Fruit fly (Drosophila melanogaster) whole organism, wandering third instar larva: Measurements from ENCODE around the gene unc-4.

Source experiments
- CG32264 ChIP-seq: fragments of 200-800 bp; sonication (Bioruptor generic); optimal IDR thresholded peaks from 2 replicates; lab custom pipeline; 2016; ENCODE audit warnings: missing biosample characterization, missing genetic modification characterization
- CG9705 ChIP-seq: fragments of 200-800 bp; sonication (Bioruptor generic); optimal IDR thresholded peaks from 2 replicates; lab custom pipeline; 2018; ENCODE audit warnings: missing biosample characterization, mild to moderate bottlenecking, missing genetic modification characterization
- Dfd ChIP-seq: fragments of >200 bp; optimal IDR thresholded peaks from 2 replicates; lab custom pipeline; 2017; ENCODE audit warnings: missing biosample characterization, missing genetic modification characterization
- Dif ChIP-seq: fragments of 200-275, 200-300 bp; sonication (Bioruptor generic); optimal IDR thresholded peaks from 2 replicates; lab custom pipeline; 2018; ENCODE audit warnings: missing biosample characterization, missing genetic modification characterization; ENCODE audit not compliant: partially characterized antibody
- GATAd ChIP-seq: sonication (Bioruptor generic); optimal IDR thresholded peaks from 2 replicates; lab custom pipeline; 2016; ENCODE audit warnings: missing biosample characterization, missing genetic modification characterization
- HLH106 ChIP-seq: fragments of 200-800 bp; optimal IDR thresholded peaks from 3 replicates; lab custom pipeline; 2019; ENCODE audit warnings: missing biosample characterization, mild to moderate bottlenecking, missing genetic modification characterization, moderate library complexity
- Hnf4 ChIP-seq: fragments of 200-800 bp; sonication (Bioruptor generic); optimal IDR thresholded peaks from 2 replicates; lab custom pipeline; 2016; ENCODE audit warnings: missing biosample characterization, mild to moderate bottlenecking, missing genetic modification characterization
- Hr78 ChIP-seq: fragments of >200 bp; optimal IDR thresholded peaks from 2 replicates; lab custom pipeline; 2017; ENCODE audit warnings: missing biosample characterization, missing genetic modification characterization
- Hr83 ChIP-seq: fragments of 200-300 bp; sonication (Bioruptor generic); optimal IDR thresholded peaks from 2 replicates; lab custom pipeline; 2016; ENCODE audit warnings: missing biosample characterization, mild to moderate bottlenecking, missing genetic modification characterization, moderate library complexity; ENCODE audit not compliant: poor library complexity, severe bottlenecking
- Jra ChIP-seq: sonication (Bioruptor generic); optimal IDR thresholded peaks from 2 replicates; lab custom pipeline; 2016; ENCODE audit warnings: missing biosample characterization, missing genetic modification characterization
- Mio ChIP-seq: sonication (Bioruptor generic); optimal IDR thresholded peaks from 2 replicates; lab custom pipeline; 2016; ENCODE audit warnings: missing biosample characterization, missing genetic modification characterization
- Myc ChIP-seq: fragments of >200 bp; optimal IDR thresholded peaks from 2 replicates; lab custom pipeline; 2017
- N ChIP-seq: fragments of >200 bp; optimal IDR thresholded peaks from 2 replicates; lab custom pipeline; 2018; ENCODE audit warnings: missing biosample characterization, missing external identifiers, missing genetic modification characterization
- OdsH ChIP-seq: fragments of 200-800 bp; sonication (Bioruptor generic); optimal IDR thresholded peaks from 2 replicates; lab custom pipeline; 2016; ENCODE audit warnings: missing biosample characterization, mild to moderate bottlenecking, missing genetic modification characterization
- Rel ChIP-seq, 2 experiments: fragments of 200-800 bp; sonication (Bioruptor generic) in 1 of 2; optimal IDR thresholded peaks; 2 replicates in 1 of 2; 3 replicates in 1 of 2; lab custom pipeline; 2016 to 2019; ENCODE audit warnings: mild to moderate bottlenecking in 2 of 2, missing biosample characterization in 2 of 2, missing genetic modification characterization in 2 of 2, moderate library complexity in 1 of 2
- Sp1 ChIP-seq: fragments of 200-800 bp; sonication (Bioruptor generic); optimal IDR thresholded peaks from 3 replicates; lab custom pipeline; 2019; ENCODE audit warnings: missing biosample characterization, mild to moderate bottlenecking, missing genetic modification characterization, moderate library complexity
- Vsx2 ChIP-seq: fragments of 200-300, 225-300 bp; sonication (Bioruptor generic); optimal IDR thresholded peaks from 2 replicates; lab custom pipeline; 2018; ENCODE audit warnings: missing biosample characterization, missing genetic modification characterization; ENCODE audit not compliant: partially characterized antibody
- br ChIP-seq: fragments of 200-800 bp; sonication (Bioruptor generic); optimal IDR thresholded peaks from 2 replicates; lab custom pipeline; 2016; ENCODE audit warnings: missing biosample characterization, missing genetic modification characterization
- brk ChIP-seq: fragments of 200-800 bp; sonication (Bioruptor generic); optimal IDR thresholded peaks from 2 replicates; lab custom pipeline; 2016; ENCODE audit warnings: missing biosample characterization, mild to moderate bottlenecking, missing genetic modification characterization
- dmrt93B ChIP-seq: fragments of 200-800 bp; sonication (Bioruptor generic); optimal IDR thresholded peaks from 2 replicates; lab custom pipeline; 2018; ENCODE audit warnings: missing biosample characterization, mild to moderate bottlenecking, missing genetic modification characterization
- dsf ChIP-seq: sonication (Bioruptor generic); optimal IDR thresholded peaks from 2 replicates; lab custom pipeline; 2016; ENCODE audit warnings: missing biosample characterization, missing genetic modification characterization, borderline replicate concordance
- ey ChIP-seq: fragments of 200-800 bp; sonication (Bioruptor generic); optimal IDR thresholded peaks from 2 replicates; lab custom pipeline; 2016; ENCODE audit warnings: missing biosample characterization, missing genetic modification characterization
- foxo ChIP-seq, 2 experiments: fragments of 200-800 bp; sonication (Bioruptor generic); optimal IDR thresholded peaks; 2 replicates in 1 of 2; 3 replicates in 1 of 2; lab custom pipeline; 2016 to 2017; ENCODE audit warnings: missing biosample characterization in 2 of 2, missing genetic modification characterization in 2 of 2
- fru ChIP-seq: fragments of 200-800 bp; sonication (Bioruptor generic); optimal IDR thresholded peaks from 3 replicates; lab custom pipeline; 2016; ENCODE audit warnings: missing biosample characterization, mild to moderate bottlenecking, missing genetic modification characterization
- h ChIP-seq: fragments of 200-800 bp; sonication (Bioruptor generic); optimal IDR thresholded peaks from 3 replicates; lab custom pipeline; 2016; ENCODE audit warnings: missing biosample characterization, mild to moderate bottlenecking, missing genetic modification characterization
- jim ChIP-seq: fragments of 175-275, 200-325 bp; sonication (Bioruptor generic); optimal IDR thresholded peaks from 2 replicates; lab custom pipeline; 2016; ENCODE audit warnings: missing biosample characterization, mild to moderate bottlenecking, missing genetic modification characterization
- lola ChIP-seq: fragments of >200 bp; optimal IDR thresholded peaks from 2 replicates; lab custom pipeline; 2017; ENCODE audit warnings: missing biosample characterization, missing genetic modification characterization
- pan ChIP-seq: fragments of >200 bp; optimal IDR thresholded peaks from 2 replicates; lab custom pipeline; 2017
- psq ChIP-seq: fragments of 200-800 bp; sonication (Bioruptor generic); optimal IDR thresholded peaks from 3 replicates; lab custom pipeline; 2017; ENCODE audit warnings: missing biosample characterization, mild to moderate bottlenecking, missing genetic modification characterization, moderate library complexity
- rgr ChIP-seq: fragments of 200-800 bp; sonication (Bioruptor generic); optimal IDR thresholded peaks from 3 replicates; lab custom pipeline; 2016; ENCODE audit warnings: missing biosample characterization, mild to moderate bottlenecking, missing genetic modification characterization
- sage ChIP-seq: fragments of 200-800 bp; sonication (Bioruptor generic); optimal IDR thresholded peaks from 2 replicates; lab custom pipeline; 2016; ENCODE audit warnings: missing biosample characterization, mild to moderate bottlenecking, missing genetic modification characterization
- sv ChIP-seq: fragments of 200-800 bp; sonication (Bioruptor generic); optimal IDR thresholded peaks from 3 replicates; lab custom pipeline; 2016; ENCODE audit warnings: missing biosample characterization, missing genetic modification characterization
- tai ChIP-seq: sonication (Bioruptor generic); optimal IDR thresholded peaks from 2 replicates; lab custom pipeline; 2016; ENCODE audit warnings: missing biosample characterization, missing genetic modification characterization
- usp ChIP-seq: fragments of >200 bp; optimal IDR thresholded peaks from 2 replicates; lab custom pipeline; 2017; ENCODE audit warnings: missing biosample characterization, missing genetic modification characterization
- woc ChIP-seq: sonication (Bioruptor generic); optimal IDR thresholded peaks from 2 replicates; lab custom pipeline; 2016; ENCODE audit warnings: missing biosample characterization, mild to moderate bottlenecking, missing genetic modification characterization

Gene unc-4

DNA sequence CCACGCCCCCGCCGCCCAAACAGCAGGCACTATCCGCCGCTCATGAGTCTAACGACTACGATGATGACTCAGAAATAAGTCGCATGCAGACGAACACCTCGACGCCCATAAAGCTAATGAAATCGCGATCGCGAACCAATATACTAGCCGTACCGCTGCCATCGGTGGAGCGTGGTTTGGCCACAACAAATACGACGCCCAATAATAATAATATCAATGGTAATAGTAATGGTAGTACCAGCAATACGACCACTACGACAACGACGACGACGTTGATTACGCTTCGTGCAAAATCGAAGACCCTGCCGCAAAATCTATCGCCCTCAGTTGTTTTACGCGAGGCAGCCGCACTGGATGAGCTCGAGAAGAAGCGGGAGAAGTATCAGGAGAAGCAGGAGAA is 28.4 kb upstream of the unc-4 start:
- TF ChIP-seq dmrt93B (no peak), Rel (GFP tag; optimal IDR thresholded peaks at IDR 0.05; lab: Kevin White, UChicago) (no peak), Rel (tag; optimal IDR thresholded peaks at IDR 0.05; lab: Kevin White, UChicago) (peak; percentile 12)

DNA sequence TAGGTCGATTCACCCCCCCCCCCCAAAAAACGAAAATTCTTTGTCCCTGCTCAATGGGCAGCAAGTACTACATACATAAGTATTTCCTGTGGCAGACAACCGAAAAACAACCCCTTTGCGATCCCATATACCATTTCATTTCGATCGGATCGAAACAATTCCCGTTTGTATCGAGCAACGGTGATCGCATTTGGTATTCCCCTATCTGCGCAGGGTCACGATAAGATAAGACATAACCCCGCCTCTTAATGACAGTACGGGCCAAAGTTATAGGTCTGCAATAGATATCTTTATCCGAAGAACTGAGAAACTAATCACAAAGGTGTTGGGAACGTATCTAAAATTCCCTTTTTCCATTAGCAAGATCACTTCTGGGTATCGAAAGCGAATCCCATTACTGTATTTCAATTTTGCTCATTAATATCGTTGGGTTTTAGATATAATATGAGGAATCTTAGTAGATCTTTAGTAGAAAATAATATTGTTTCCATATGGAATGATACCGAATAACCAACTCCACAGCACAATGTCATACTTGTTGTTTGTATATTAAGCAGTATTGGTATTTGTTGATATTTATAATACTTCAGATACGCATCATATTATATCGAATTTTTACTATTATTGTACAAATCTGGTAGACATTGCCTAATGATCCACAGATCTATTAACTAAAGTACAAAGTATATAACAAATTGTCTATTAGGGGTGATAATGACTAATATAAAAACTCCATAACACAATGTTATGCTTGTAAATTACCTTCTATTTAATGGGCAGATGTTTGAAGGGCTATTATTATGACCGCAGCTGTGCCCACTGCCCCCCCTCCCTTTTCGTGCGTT is 27.1 kb upstream of the unc-4 start:
- TF ChIP-seq foxo (GFP tag; optimal IDR thresholded peaks at IDR 0.05; lab: Kevin White, UChicago) (peak in 1 of 2 experiments; percentile 0), Rel (GFP tag; optimal IDR thresholded peaks at IDR 0.05; lab: Kevin White, UChicago) (no peak), Rel (tag; optimal IDR thresholded peaks at IDR 0.05; lab: Kevin White, UChicago) (peak; percentile 93), Hr83 (no peak)

DNA sequence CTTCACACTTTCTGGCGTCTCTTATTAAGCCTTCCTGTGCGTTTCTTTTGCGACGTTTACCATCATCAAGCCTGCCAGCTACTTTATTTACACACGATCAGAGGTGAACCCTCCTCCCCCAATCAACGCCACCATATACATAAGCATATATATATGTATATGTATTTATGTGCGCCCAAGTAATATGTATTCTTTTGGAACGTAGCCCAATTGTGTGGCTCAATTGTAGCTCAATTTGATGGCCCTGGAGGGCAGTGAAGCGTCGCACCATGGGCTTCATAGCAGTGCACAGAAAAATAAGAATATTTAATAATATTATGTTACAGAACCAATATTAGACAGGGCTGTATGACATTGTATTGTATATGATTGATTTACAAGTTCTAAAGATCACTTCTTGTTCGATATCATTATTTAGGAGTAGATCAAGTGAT is 26.5 kb upstream of the unc-4 start:
- TF ChIP-seq usp, result no peak
- no peak for TF ChIP-seq OdsH (GFP tag; lab: Kevin White, UChicago)
- no peak for TF ChIP-seq Mio (GFP tag; lab: Kevin White, UChicago)
- no peak for TF ChIP-seq Rel (GFP tag; optimal IDR thresholded peaks at IDR 0.05; lab: Kevin White, UChicago)
- TF ChIP-seq Rel (tag; optimal IDR thresholded peaks at IDR 0.05; lab: Kevin White, UChicago), result peak; percentile 49
- TF ChIP-seq, all 38 proteins: peak for 1

DNA sequence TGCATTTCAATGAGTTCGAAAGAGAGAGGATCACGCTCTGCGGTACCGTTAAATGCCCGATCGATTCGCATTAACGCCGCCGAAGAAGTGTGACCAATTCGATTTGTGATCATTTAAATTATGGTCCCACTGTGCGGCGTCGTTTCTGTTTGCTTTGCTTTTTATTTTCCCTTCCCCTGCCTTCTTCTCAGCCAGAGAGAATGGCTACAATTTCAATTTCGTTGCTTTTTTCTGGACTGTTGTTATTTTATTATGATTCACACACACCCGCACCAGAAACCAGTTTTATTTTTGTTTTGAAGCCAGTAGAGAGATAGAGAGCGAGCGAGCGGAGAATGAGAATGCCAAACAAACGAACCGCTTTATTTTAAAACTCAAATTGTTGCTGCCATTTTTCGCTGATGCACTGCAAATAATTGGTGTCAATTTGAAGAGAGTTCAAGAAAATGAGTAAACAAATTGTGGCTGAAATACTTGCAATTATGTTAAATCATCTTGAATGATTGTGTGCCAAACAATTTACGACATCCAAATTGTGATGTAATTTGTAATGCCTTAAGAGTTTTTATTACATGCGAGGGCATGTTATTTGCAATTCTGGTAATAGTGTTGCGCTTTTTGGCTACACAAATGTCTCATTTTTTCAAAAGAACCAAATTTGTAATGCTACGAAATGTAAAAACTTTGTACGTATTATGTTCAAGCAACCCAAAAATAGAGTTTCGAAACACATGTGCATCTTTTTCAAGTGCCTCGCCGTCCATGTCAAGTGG is 25.6 kb upstream of the unc-4 start:
- peak; percentile 61 for TF ChIP-seq ey (GFP tag; lab: Kevin White, UChicago)
- no peak for TF ChIP-seq CG9705
- peak; percentile 41 for TF ChIP-seq dmrt93B
- TF ChIP-seq foxo (GFP tag; optimal IDR thresholded peaks at IDR 0.05; lab: Kevin White, UChicago), result peak in 1 of 2 experiments; percentile 72
- peak; percentile 53 for TF ChIP-seq woc (GFP tag; lab: Kevin White, UChicago)
- TF ChIP-seq fru (GFP tag; lab: Kevin White, UChicago), result peak; percentile 74
- TF ChIP-seq lola (GFP tag; lab: Kevin White, UChicago), result no peak
- TF ChIP-seq Myc (lab: Kevin White, UChicago), result no peak
- TF ChIP-seq Dif (GFP tag; lab: Kevin White, UChicago), result peak; percentile 54
- TF ChIP-seq OdsH (GFP tag; lab: Kevin White, UChicago), result peak; percentile 52
- peak; percentile 28 for TF ChIP-seq rgr
- no peak for TF ChIP-seq Vsx2 (GFP tag; lab: Kevin White, UChicago)
- TF ChIP-seq sv (GFP tag; lab: Kevin White, UChicago), result peak; percentile 1
- TF ChIP-seq Mio (GFP tag; lab: Kevin White, UChicago), result no peak
- TF ChIP-seq CG32264, result no peak
- TF ChIP-seq GATAd (GFP tag; lab: Kevin White, UChicago), result no peak
- peak; percentile 2 for TF ChIP-seq jim (GFP tag; lab: Kevin White, UChicago)
- no peak for TF ChIP-seq Dfd
- TF ChIP-seq usp, result no peak
- TF ChIP-seq Hr78 (GFP tag; lab: Kevin White, UChicago), result no peak
- TF ChIP-seq pan, result no peak
- TF ChIP-seq sage (GFP tag; lab: Kevin White, UChicago), result no peak
- TF ChIP-seq psq (GFP tag; lab: Kevin White, UChicago), result peak; percentile 40
- no peak for TF ChIP-seq Rel (GFP tag; optimal IDR thresholded peaks at IDR 0.05; lab: Kevin White, UChicago)
- TF ChIP-seq Rel (tag; optimal IDR thresholded peaks at IDR 0.05; lab: Kevin White, UChicago), result peak; percentile 51
- TF ChIP-seq dsf (GFP tag; lab: Kevin White, UChicago), result no peak
- TF ChIP-seq br (GFP tag; lab: Kevin White, UChicago), result peak; percentile 44
- peak; percentile 46 for TF ChIP-seq brk (GFP tag; lab: Kevin White, UChicago)
- peak; percentile 39 for TF ChIP-seq Sp1 (GFP tag; lab: Kevin White, UChicago)
- peak; percentile 70 for TF ChIP-seq h
- TF ChIP-seq Hnf4, result peak; percentile 42
- no peak for TF ChIP-seq Hr83
- no peak for TF ChIP-seq tai (GFP tag; lab: Kevin White, UChicago)
- no peak for TF ChIP-seq Jra (GFP tag; lab: Kevin White, UChicago)
- TF ChIP-seq HLH106 (tag; lab: Kevin White, UChicago), result peak; percentile 63
- no peak for TF ChIP-seq N
